Fruit fly (Drosophila melanogaster): Measurements from ENCODE around the gene tgy.

tgy gene

DNA sequence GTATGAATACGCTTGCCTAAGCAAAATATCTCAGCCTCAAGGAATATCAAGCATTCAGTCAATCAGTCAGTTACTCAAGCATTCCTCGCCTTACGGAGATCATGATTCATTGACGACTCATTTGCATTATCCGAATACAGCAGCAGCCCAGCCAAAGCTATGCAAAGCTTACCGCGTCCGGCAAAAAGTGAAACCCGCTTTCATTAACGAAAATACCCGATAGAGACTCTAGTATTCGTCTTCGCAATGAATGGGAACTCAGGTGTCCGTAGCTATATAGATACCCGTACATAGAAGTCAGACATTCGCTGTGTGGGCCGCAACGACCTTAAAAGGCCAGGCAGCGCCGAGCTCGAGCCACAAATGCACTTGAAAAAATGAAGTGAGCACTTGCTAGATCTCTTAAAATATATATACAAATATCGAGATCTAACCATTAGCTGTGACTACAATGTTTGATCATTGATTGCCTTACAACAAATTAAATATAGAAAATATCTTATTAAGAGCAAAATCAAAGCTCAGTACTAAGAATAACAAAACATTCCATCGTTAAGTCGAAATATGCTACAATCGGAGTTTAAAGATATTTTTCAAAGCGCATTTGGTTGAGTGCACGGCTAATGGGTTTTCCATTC lies 17.8 kb upstream of the tgy start:
- peak; percentile 62 for TF ChIP-seq Eip75B (GFP tag; optimal IDR thresholded peaks at IDR 0.05)
- TF ChIP-seq acj6 (GFP tag; optimal IDR thresholded peaks at IDR 0.05): peak; percentile 69
- TF ChIP-seq CG10669 (GFP tag; optimal IDR thresholded peaks at IDR 0.05): peak; percentile 58
- peak; percentile 67 for TF ChIP-seq achi (GFP tag; optimal IDR thresholded peaks at IDR 0.05)
- TF ChIP-seq CG32006 (GFP tag; optimal IDR thresholded peaks at IDR 0.05): peak; percentile 89
- TF ChIP-seq CG6854 (GFP tag; optimal IDR thresholded peaks at IDR 0.05): no peak
- TF ChIP-seq Eip93F (GFP tag; optimal IDR thresholded peaks at IDR 0.05): no peak
- peak; percentile 27 for TF ChIP-seq Sox102F (GFP tag; optimal IDR thresholded peaks at IDR 0.05)
- no peak for TF ChIP-seq fkh (GFP tag; optimal IDR thresholded peaks at IDR 0.05)
- TF ChIP-seq cyc (GFP tag; optimal IDR thresholded peaks at IDR 0.05): no peak
- TF ChIP-seq CG11762 (GFP tag; optimal IDR thresholded peaks at IDR 0.05; ENCODE audit: insufficient read depth): no peak
- peak; percentile 54 for TF ChIP-seq Lpt (GFP tag; optimal IDR thresholded peaks at IDR 0.05)
- peak; percentile 10 for TF ChIP-seq CG16779 (tag; optimal IDR thresholded peaks at IDR 0.05)
- TF ChIP-seq CG1621 (tag; optimal IDR thresholded peaks at IDR 0.05): peak; percentile 44
- peak; percentile 18 for TF ChIP-seq Hr39 (GFP tag; optimal IDR thresholded peaks at IDR 0.05)
- TF ChIP-seq fd85E (GFP tag; optimal IDR thresholded peaks at IDR 0.05): no peak
- TF ChIP-seq CG3919 (GFP tag; optimal IDR thresholded peaks at IDR 0.05): peak; percentile 67
- TF ChIP-seq pdm3 (GFP tag; optimal IDR thresholded peaks at IDR 0.05): peak; percentile 66
- no peak for TF ChIP-seq Blimp-1 (GFP tag; optimal IDR thresholded peaks at IDR 0.05)
- peak; percentile 86 for TF ChIP-seq Eip78C (GFP tag)
- TF ChIP-seq CG9139 (GFP tag; optimal IDR thresholded peaks at IDR 0.05): no peak
- no peak for TF ChIP-seq CG8319 (GFP tag; optimal IDR thresholded peaks at IDR 0.05)
- TF ChIP-seq topi (GFP tag; optimal IDR thresholded peaks at IDR 0.05): peak; percentile 40
- TF ChIP-seq salr (GFP tag; optimal IDR thresholded peaks at IDR 0.05): peak; percentile 24 to 66
- peak; percentile 62 for TF ChIP-seq CG10631 (GFP tag; optimal IDR thresholded peaks at IDR 0.05)
- peak; percentile 57 for TF ChIP-seq fd59A (GFP tag; optimal IDR thresholded peaks at IDR 0.05)
- TF ChIP-seq Hr38 (GFP tag; optimal IDR thresholded peaks at IDR 0.05): no peak
- TF ChIP-seq dsx (GFP tag; optimal IDR thresholded peaks at IDR 0.05; ENCODE audit: poor library complexity, severe bottlenecking): peak; percentile 47
- TF ChIP-seq esn (GFP tag; optimal IDR thresholded peaks at IDR 0.05): peak; percentile 38
- TF ChIP-seq CG8632 (GFP tag; optimal IDR thresholded peaks at IDR 0.05): peak; percentile 50
- peak; percentile 5 for TF ChIP-seq Smox (GFP tag; optimal IDR thresholded peaks at IDR 0.05)
- TF ChIP-seq lz (GFP tag; optimal IDR thresholded peaks at IDR 0.05): peak; percentile 22
- TF ChIP-seq Sox15 (GFP tag; optimal IDR thresholded peaks at IDR 0.05): no peak
- peak; percentile 16 for TF ChIP-seq CG7368 (GFP tag; optimal IDR thresholded peaks at IDR 0.05)
- TF ChIP-seq Gug (GFP tag; IDR thresholded peaks at IDR 0.05): peak; percentile 22; the same call in 1 of the 2 replicates
- TF ChIP-seq Sox14 (GFP tag; optimal IDR thresholded peaks at IDR 0.05): peak; percentile 51
- TF ChIP-seq CG11902 (GFP tag; optimal IDR thresholded peaks at IDR 0.05): peak; percentile 4
- peak; percentile 43 for TF ChIP-seq Met (GFP tag; optimal IDR thresholded peaks at IDR 0.05)
- TF ChIP-seq Ets21C (GFP tag; optimal IDR thresholded peaks at IDR 0.05): no peak
- TF ChIP-seq dac (GFP tag; optimal IDR thresholded peaks at IDR 0.05): peak; percentile 65
- peak; percentile 75 for TF ChIP-seq CG8119 (GFP tag; IDR thresholded peaks at IDR 0.05)
- TF ChIP-seq CG6792 (GFP tag; optimal IDR thresholded peaks at IDR 0.05): peak; percentile 51
- peak; percentile 65 for TF ChIP-seq CG3032 (tag; optimal IDR thresholded peaks at IDR 0.05)
- TF ChIP-seq net (GFP tag; optimal IDR thresholded peaks at IDR 0.05): peak; percentile 60
- peak; percentile 60 for TF ChIP-seq CG6808 (GFP tag; optimal IDR thresholded peaks at IDR 0.05)
- peak; percentile 73 for TF ChIP-seq Hr4 (GFP tag; optimal IDR thresholded peaks at IDR 0.05)
- peak; percentile 47 to 50 for TF ChIP-seq ss (GFP tag; optimal IDR thresholded peaks at IDR 0.05)
- peak; percentile 29; the same call in 1 of the 3 replicates for TF ChIP-seq eg (GFP tag; IDR thresholded peaks at IDR 0.05)
- peak; percentile 62 for TF ChIP-seq Ets96B (tag; optimal IDR thresholded peaks at IDR 0.05)
- peak; percentile 76 for TF ChIP-seq CG4318 (GFP tag; optimal IDR thresholded peaks at IDR 0.05)
- peak; percentile 62 for TF ChIP-seq CG34406 (GFP tag; optimal IDR thresholded peaks at IDR 0.05)
